Comparison of ENCODE assay signal across 1 fruit fly cellular context in the genomic region with DNA sequence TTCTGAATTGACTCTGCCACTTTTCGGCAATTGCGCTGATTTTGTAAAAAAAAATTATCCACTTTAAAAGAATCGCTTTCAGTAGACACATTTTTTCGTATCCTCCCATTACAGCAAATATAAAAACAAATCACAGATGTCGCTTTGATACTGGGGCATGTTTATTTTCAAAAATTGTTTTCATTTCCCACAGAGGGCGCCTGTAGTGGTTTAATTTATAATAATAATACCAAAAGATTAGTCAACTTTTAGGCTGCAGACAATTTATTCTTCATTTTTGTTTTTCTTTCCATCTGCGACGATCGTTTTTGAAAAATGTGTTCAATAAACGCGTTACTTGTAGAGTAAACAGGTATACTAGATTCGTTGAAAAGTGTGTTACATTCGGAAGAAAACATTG.
TF ChIP-seq lines count a peak whose summit lies in the region.

No protein-coding gene starts in this region.

TF ChIP-seq in whole organism, embryonic, 481 proteins besides CTCF, POLR2A, EP300 and RAD21 (continued from another document and continues in another):
- TF ChIP-seq CG4854 (GFP tag; optimal IDR thresholded peaks at IDR 0.05; lab: Kevin White, UChicago): peak; percentile 27
- no peak for TF ChIP-seq unc-4 (GFP tag; IDR thresholded peaks at IDR 0.05; lab: Robert Waterston, UW; ENCODE audit: partially characterized antibody)
- no peak for TF ChIP-seq Antp (GFP tag; optimal IDR thresholded peaks at IDR 0.05; lab: Kevin White, UChicago)
- no peak for TF ChIP-seq CG9797 (GFP tag; optimal IDR thresholded peaks at IDR 0.05; lab: Kevin White, UChicago)
- no peak for TF ChIP-seq pros (GFP tag; optimal IDR thresholded peaks at IDR 0.05; lab: Kevin White, UChicago)
- no peak for TF ChIP-seq tap (tag; optimal IDR thresholded peaks at IDR 0.05; lab: Kevin White, UChicago)
- no peak for TF ChIP-seq br (optimal IDR thresholded peaks at IDR 0.05; lab: Kevin White, UChicago)
- TF ChIP-seq rib (GFP tag; IDR thresholded peaks at IDR 0.05; lab: Robert Waterston, UW): no peak
- TF ChIP-seq CG17612 (GFP tag; IDR thresholded peaks at IDR 0.05; lab: Robert Waterston, UW): no peak
- no peak for TF ChIP-seq hkb (optimal IDR thresholded peaks at IDR 0.05; lab: Kevin White, UChicago)
- no peak for TF ChIP-seq hkb (GFP tag; IDR thresholded peaks at IDR 0.05; lab: Robert Waterston, UW)
- no peak for TF ChIP-seq hb (GFP tag; IDR thresholded peaks at IDR 0.05; lab: Robert Waterston, UW; ENCODE audit: partially characterized antibody)
- TF ChIP-seq fd96Cb (tag; optimal IDR thresholded peaks at IDR 0.05; lab: Kevin White, UChicago): no peak
- peak; percentile 47 for TF ChIP-seq Asciz (GFP tag; optimal IDR thresholded peaks at IDR 0.05; lab: Kevin White, UChicago)
- no peak for TF ChIP-seq CG31224 (GFP tag; IDR thresholded peaks at IDR 0.05; lab: Robert Waterston, UW)
- TF ChIP-seq h (optimal IDR thresholded peaks at IDR 0.05; lab: Kevin White, UChicago): no peak
- TF ChIP-seq zfh1 (GFP tag; IDR thresholded peaks at IDR 0.05; lab: Robert Waterston, UW): peak; percentile 48; the same call in 1 of the 3 replicates
- no peak for TF ChIP-seq CG11093 (GFP tag; IDR thresholded peaks at IDR 0.05; lab: Robert Waterston, UW)
- TF ChIP-seq CG32532 (GFP tag; IDR thresholded peaks at IDR 0.05; lab: Robert Waterston, UW): no peak; the same call in 1 of the 2 replicates
- no peak for TF ChIP-seq CG10431 (GFP tag; optimal IDR thresholded peaks at IDR 0.05; lab: Kevin White, UChicago)
- TF ChIP-seq caup (GFP tag; optimal IDR thresholded peaks at IDR 0.05; lab: Kevin White, UChicago; ENCODE audit: severe bottlenecking): peak; percentile 8
- TF ChIP-seq yki (optimal IDR thresholded peaks at IDR 0.05; lab: Kevin White, UChicago): no peak
- TF ChIP-seq Fer1 (GFP tag; optimal IDR thresholded peaks at IDR 0.05; lab: Kevin White, UChicago): no peak
- no peak for TF ChIP-seq fd102C (GFP tag; optimal IDR thresholded peaks at IDR 0.05; lab: Kevin White, UChicago)
- TF ChIP-seq CG9727 (GFP tag; optimal IDR thresholded peaks at IDR 0.05; lab: Kevin White, UChicago): no peak
- peak; percentile 5 for TF ChIP-seq trh (GFP tag; optimal IDR thresholded peaks at IDR 0.05; lab: Kevin White, UChicago)
- TF ChIP-seq CG8944 (GFP tag; optimal IDR thresholded peaks at IDR 0.05; lab: Kevin White, UChicago): peak; percentile 35
- no peak for TF ChIP-seq CG42726 (GFP tag; IDR thresholded peaks at IDR 0.05; lab: Robert Waterston, UW; ENCODE audit: partially characterized antibody)
- peak; percentile 55 for TF ChIP-seq pita (GFP tag; optimal IDR thresholded peaks at IDR 0.05; lab: Kevin White, UChicago)
- TF ChIP-seq CG31365 (tag; optimal IDR thresholded peaks at IDR 0.05; lab: Kevin White, UChicago): peak; percentile 38
- TF ChIP-seq peb (GFP tag; IDR thresholded peaks at IDR 0.05; lab: Robert Waterston, UW): no peak
- TF ChIP-seq gcm (GFP tag; optimal IDR thresholded peaks at IDR 0.05; lab: Kevin White, UChicago): no peak
- TF ChIP-seq Myb (GFP tag; optimal IDR thresholded peaks at IDR 0.05; lab: Kevin White, UChicago): peak; percentile 50
- TF ChIP-seq pzg (GFP tag; optimal IDR thresholded peaks at IDR 0.05; lab: Kevin White, UChicago): no peak
- no peak for TF ChIP-seq CG17328 (GFP tag; IDR thresholded peaks at IDR 0.05; lab: Robert Waterston, UW)
- peak in 1 of 2 experiments; percentile 28 for TF ChIP-seq eve (GFP tag; optimal IDR thresholded peaks at IDR 0.05; lab: Kevin White, UChicago)
- TF ChIP-seq ttk (GFP tag; IDR thresholded peaks at IDR 0.05; lab: Robert Waterston, UW): no peak
- TF ChIP-seq Poxn (GFP tag; IDR thresholded peaks at IDR 0.05; lab: Robert Waterston, UW): no peak
- TF ChIP-seq sc (optimal IDR thresholded peaks at IDR 0.05; lab: Kevin White, UChicago): no peak
- TF ChIP-seq sc (GFP tag; optimal IDR thresholded peaks at IDR 0.05; lab: Kevin White, UChicago): no peak
- peak; percentile 84 for TF ChIP-seq Med (GFP tag; lab: Kevin White, UChicago)
- peak; percentile 34 for TF ChIP-seq CG4820 (GFP tag; optimal IDR thresholded peaks at IDR 0.05; lab: Kevin White, UChicago)
- no peak; the same call in 2 of the 3 replicates for TF ChIP-seq dysf (GFP tag; IDR thresholded peaks at IDR 0.05; lab: Robert Waterston, UW)
- peak; percentile 40 for TF ChIP-seq slp2 (GFP tag; optimal IDR thresholded peaks at IDR 0.05; lab: Kevin White, UChicago)
- no peak for TF ChIP-seq Doc2 (GFP tag; IDR thresholded peaks at IDR 0.05; lab: Robert Waterston, UW)
- no peak for TF ChIP-seq gro (GFP tag; optimal IDR thresholded peaks at IDR 0.05; lab: Kevin White, UChicago)
- TF ChIP-seq CG17361 (GFP tag; IDR thresholded peaks at IDR 0.05; lab: Robert Waterston, UW): peak; percentile 42; the same call in 2 of the 3 replicates
- TF ChIP-seq exex (tag; optimal IDR thresholded peaks at IDR 0.05; lab: Kevin White, UChicago): no peak
- TF ChIP-seq ash1 (GFP tag; optimal IDR thresholded peaks at IDR 0.05; lab: Kevin White, UChicago): no peak
- TF ChIP-seq CG3163 (GFP tag; optimal IDR thresholded peaks at IDR 0.05; lab: Kevin White, UChicago): peak; percentile 63
- TF ChIP-seq chn (GFP tag; optimal IDR thresholded peaks at IDR 0.05; lab: Kevin White, UChicago): peak; percentile 31
- TF ChIP-seq tin (GFP tag; optimal IDR thresholded peaks at IDR 0.05; lab: Kevin White, UChicago): peak; percentile 30
- peak; percentile 15 for TF ChIP-seq CG2875 (GFP tag; optimal IDR thresholded peaks at IDR 0.05; lab: Kevin White, UChicago)
- no peak for TF ChIP-seq Oli (tag; optimal IDR thresholded peaks at IDR 0.05; lab: Kevin White, UChicago)
- no peak for TF ChIP-seq Dll (GFP tag; IDR thresholded peaks at IDR 0.05; lab: Robert Waterston, UW; ENCODE audit: partially characterized antibody)
- TF ChIP-seq Fer2 (tag; optimal IDR thresholded peaks at IDR 0.05; lab: Kevin White, UChicago): no peak
- TF ChIP-seq Trl (optimal IDR thresholded peaks at IDR 0.05; lab: Kevin White, UChicago): no peak
- peak; percentile 42 for TF ChIP-seq Trl (GFP tag; optimal IDR thresholded peaks at IDR 0.05; lab: Kevin White, UChicago)
- TF ChIP-seq tup (GFP tag; optimal IDR thresholded peaks at IDR 0.05; lab: Kevin White, UChicago): no peak
- TF ChIP-seq CG7745 (tag; optimal IDR thresholded peaks at IDR 0.05; lab: Kevin White, UChicago): no peak
- no peak for TF ChIP-seq NFAT (GFP tag; IDR thresholded peaks at IDR 0.05; lab: Robert Waterston, UW)
- peak; percentile 49 for TF ChIP-seq CG17829 (tag; optimal IDR thresholded peaks at IDR 0.05; lab: Kevin White, UChicago)
- no peak for TF ChIP-seq CG1529 (GFP tag; optimal IDR thresholded peaks at IDR 0.05; lab: Kevin White, UChicago)
- TF ChIP-seq lov (optimal IDR thresholded peaks at IDR 0.05; lab: Kevin White, UChicago): no peak
- TF ChIP-seq lov (GFP tag; IDR thresholded peaks at IDR 0.05; lab: Robert Waterston, UW): no peak
- no peak for TF ChIP-seq Nf-YA (GFP tag; IDR thresholded peaks at IDR 0.05; lab: Robert Waterston, UW)
- TF ChIP-seq sd (tag; optimal IDR thresholded peaks at IDR 0.05; lab: Kevin White, UChicago): no peak
- TF ChIP-seq CG1832 (GFP tag; optimal IDR thresholded peaks at IDR 0.05; lab: Kevin White, UChicago): no peak
- TF ChIP-seq bcd (GFP tag; optimal IDR thresholded peaks at IDR 0.05; lab: Kevin White, UChicago): no peak
- peak; percentile 10 for TF ChIP-seq maf-S (GFP tag; optimal IDR thresholded peaks at IDR 0.05; lab: Kevin White, UChicago)
- TF ChIP-seq Dip2 (GFP tag; IDR thresholded peaks at IDR 0.05; lab: Robert Waterston, UW): no peak
- TF ChIP-seq pum (GFP tag; optimal IDR thresholded peaks at IDR 0.05; lab: Kevin White, UChicago): peak; percentile 44
- no peak for TF ChIP-seq HHEX (GFP tag; optimal IDR thresholded peaks at IDR 0.05; lab: Kevin White, UChicago)
- TF ChIP-seq CG6254 (GFP tag; optimal IDR thresholded peaks at IDR 0.05; lab: Kevin White, UChicago): no peak
- TF ChIP-seq gce (GFP tag; IDR thresholded peaks at IDR 0.05; lab: Robert Waterston, UW): no peak
- no peak for TF ChIP-seq CG4730 (GFP tag; IDR thresholded peaks at IDR 0.05; lab: Robert Waterston, UW)
- TF ChIP-seq ab (GFP tag; optimal IDR thresholded peaks at IDR 0.05; lab: Kevin White, UChicago): no peak
- TF ChIP-seq lola (GFP tag; optimal IDR thresholded peaks at IDR 0.05; lab: Kevin White, UChicago): peak in 1 of 3 experiments; percentile 9
- no peak for TF ChIP-seq sr (GFP tag; IDR thresholded peaks at IDR 0.05; lab: Robert Waterston, UW)
- TF ChIP-seq Xrp1 (GFP tag; IDR thresholded peaks at IDR 0.05; lab: Robert Waterston, UW): no peak
- TF ChIP-seq cwo (GFP tag; optimal IDR thresholded peaks at IDR 0.05; lab: Kevin White, UChicago): no peak
- TF ChIP-seq crc (GFP tag; optimal IDR thresholded peaks at IDR 0.05; lab: Kevin White, UChicago): no peak
- TF ChIP-seq C15 (GFP tag; IDR thresholded peaks at IDR 0.05; lab: Robert Waterston, UW): no peak
- TF ChIP-seq phol (tag; optimal IDR thresholded peaks at IDR 0.05; lab: Kevin White, UChicago): peak; percentile 48
- TF ChIP-seq B-H1 (GFP tag; IDR thresholded peaks at IDR 0.05; lab: Robert Waterston, UW): no peak
- no peak for TF ChIP-seq scrt (GFP tag; optimal IDR thresholded peaks at IDR 0.05; lab: Kevin White, UChicago)
- no peak; the same call in 1 of the 2 replicates for TF ChIP-seq ato (GFP tag; IDR thresholded peaks at IDR 0.05; lab: Robert Waterston, UW; ENCODE audit: partially characterized antibody)
- TF ChIP-seq cas (GFP tag; IDR thresholded peaks at IDR 0.05; lab: Robert Waterston, UW): no peak
- TF ChIP-seq al (GFP tag; IDR thresholded peaks at IDR 0.05; lab: Robert Waterston, UW): no peak
- no peak for TF ChIP-seq CG34224 (GFP tag; IDR thresholded peaks at IDR 0.05; lab: Robert Waterston, UW; ENCODE audit: partially characterized antibody)
- TF ChIP-seq CG14965 (GFP tag; optimal IDR thresholded peaks at IDR 0.05; lab: Kevin White, UChicago; ENCODE audit: borderline replicate concordance): peak; percentile 87
- TF ChIP-seq BtbVII (GFP tag; optimal IDR thresholded peaks at IDR 0.05; lab: Kevin White, UChicago): no peak
- TF ChIP-seq Ptx1 (GFP tag; IDR thresholded peaks at IDR 0.05; lab: Robert Waterston, UW): no peak
- TF ChIP-seq CG14710 (tag; optimal IDR thresholded peaks at IDR 0.05; lab: Kevin White, UChicago): peak; percentile 25
- TF ChIP-seq MBD-R2 (GFP tag; IDR thresholded peaks at IDR 0.05; lab: Robert Waterston, UW): no peak
- no peak for TF ChIP-seq YL-1 (GFP tag; optimal IDR thresholded peaks at IDR 0.05; lab: Kevin White, UChicago)
- TF ChIP-seq CG30431 (GFP tag; optimal IDR thresholded peaks at IDR 0.05; lab: Kevin White, UChicago): no peak
- no peak for TF ChIP-seq Ravus (GFP tag; IDR thresholded peaks at IDR 0.05; lab: Robert Waterston, UW)
- no peak for TF ChIP-seq Vsx1 (GFP tag; optimal IDR thresholded peaks at IDR 0.05; lab: Kevin White, UChicago)
- TF ChIP-seq CG11504 (tag; optimal IDR thresholded peaks at IDR 0.05; lab: Kevin White, UChicago): no peak
- no peak for TF ChIP-seq stwl (tag; optimal IDR thresholded peaks at IDR 0.05; lab: Kevin White, UChicago)
- no peak for TF ChIP-seq CrebB (tag; optimal IDR thresholded peaks at IDR 0.05; lab: Kevin White, UChicago)
- no peak for TF ChIP-seq grn (GFP tag; optimal IDR thresholded peaks at IDR 0.05; lab: Kevin White, UChicago)
- TF ChIP-seq CG2712 (tag; optimal IDR thresholded peaks at IDR 0.05; lab: Kevin White, UChicago): peak; percentile 46
- no peak for TF ChIP-seq Blimp-1 (GFP tag; optimal IDR thresholded peaks at IDR 0.05; lab: Kevin White, UChicago)
- no peak for TF ChIP-seq ro (GFP tag; IDR thresholded peaks at IDR 0.05; lab: Robert Waterston, UW)
- TF ChIP-seq fd3F (GFP tag; optimal IDR thresholded peaks at IDR 0.05; lab: Kevin White, UChicago): peak; percentile 6
- no peak for TF ChIP-seq Dref (GFP tag; IDR thresholded peaks at IDR 0.05; lab: Robert Waterston, UW)
- no peak for TF ChIP-seq Bgb (GFP tag; IDR thresholded peaks at IDR 0.05; lab: Robert Waterston, UW; ENCODE audit: partially characterized antibody)
- TF ChIP-seq CG18011 (GFP tag; optimal IDR thresholded peaks at IDR 0.05; lab: Kevin White, UChicago): no peak
- TF ChIP-seq CG5245 (GFP tag; optimal IDR thresholded peaks at IDR 0.05; lab: Kevin White, UChicago): peak; percentile 44
- no peak for TF ChIP-seq gcm2 (GFP tag; optimal IDR thresholded peaks at IDR 0.05; lab: Kevin White, UChicago)
- no peak for TF ChIP-seq CG1792 (GFP tag; optimal IDR thresholded peaks at IDR 0.05; lab: Kevin White, UChicago)
- TF ChIP-seq zfh2 (GFP tag; optimal IDR thresholded peaks at IDR 0.05; lab: Kevin White, UChicago): no peak
- TF ChIP-seq CG12155 (GFP tag; optimal IDR thresholded peaks at IDR 0.05; lab: Kevin White, UChicago): no peak
- TF ChIP-seq zf30C (GFP tag; optimal IDR thresholded peaks at IDR 0.05; lab: Kevin White, UChicago): no peak
- no peak for TF ChIP-seq dimm (GFP tag; IDR thresholded peaks at IDR 0.05; lab: Robert Waterston, UW)
- peak; percentile 39 for TF ChIP-seq CG15269 (tag; optimal IDR thresholded peaks at IDR 0.05; lab: Kevin White, UChicago)
- TF ChIP-seq CG12942 (GFP tag; optimal IDR thresholded peaks at IDR 0.05; lab: Kevin White, UChicago): no peak
- no peak for TF ChIP-seq pb (GFP tag; optimal IDR thresholded peaks at IDR 0.05; lab: Kevin White, UChicago)
- TF ChIP-seq D19B (GFP tag; optimal IDR thresholded peaks at IDR 0.05; lab: Kevin White, UChicago): no peak
- 0 out of 2 replicates have a peak, but pooled peaks have one; percentile 28 for TF ChIP-seq CG10366 (GFP tag; IDR thresholded peaks at IDR 0.05; lab: Robert Waterston, UW)
- TF ChIP-seq dm (GFP tag; optimal IDR thresholded peaks at IDR 0.05; lab: Kevin White, UChicago): no peak
- no peak for TF ChIP-seq Hr78 (GFP tag; optimal IDR thresholded peaks at IDR 0.05; lab: Kevin White, UChicago)
- no peak for TF ChIP-seq CG34422 (GFP tag; IDR thresholded peaks at IDR 0.05; lab: Robert Waterston, UW)
- no peak for TF ChIP-seq Sox102F (GFP tag; optimal IDR thresholded peaks at IDR 0.05; lab: Kevin White, UChicago)
- TF ChIP-seq CG11696 (GFP tag; IDR thresholded peaks at IDR 0.05; lab: Robert Waterston, UW): no peak
- no peak for TF ChIP-seq Ssrp (tag; optimal IDR thresholded peaks at IDR 0.05; lab: Kevin White, UChicago)
- TF ChIP-seq CG11560 (tag; IDR thresholded peaks at IDR 0.05; lab: Robert Waterston, UW): no peak
- TF ChIP-seq CG2120 (GFP tag; optimal IDR thresholded peaks at IDR 0.05; lab: Kevin White, UChicago): peak; percentile 14
- TF ChIP-seq mld (GFP tag; IDR thresholded peaks at IDR 0.05; lab: Robert Waterston, UW; ENCODE audit: partially characterized antibody): no peak
- TF ChIP-seq CG1233 (GFP tag; optimal IDR thresholded peaks at IDR 0.05; lab: Kevin White, UChicago): no peak
- TF ChIP-seq hbn (GFP tag; IDR thresholded peaks at IDR 0.05; lab: Robert Waterston, UW; ENCODE audit: partially characterized antibody): no peak
